Worm (Caenorhabditis elegans) whole organism, young adult: ENCODE data around the gene vps-39.

ENCODE experiments used
- F10E7.11 ChIP-seq: sonication (generic microtip); optimal IDR thresholded peaks from 2 replicates; lab custom pipeline; 2017; ENCODE audit warnings: mild to moderate bottlenecking, missing genetic modification characterization, moderate library complexity, missing compliant biosample characterization
- F22D6.2 ChIP-seq: sonication (generic microtip); optimal IDR thresholded peaks from 2 replicates; lab custom pipeline; 2016; ENCODE audit warnings: mild to moderate bottlenecking, missing genetic modification characterization, missing compliant biosample characterization
- F37B4.10 ChIP-seq: fragments of 200-800 bp; sonication (Bioruptor generic); IDR thresholded peaks from 2 replicates; pipeline ENCODE4 v1.3.6; 2022; ENCODE audit warnings: missing genetic modification characterization, missing compliant biosample characterization
- F52B5.7 ChIP-seq: sonication (generic microtip); optimal IDR thresholded peaks from 2 replicates; lab custom pipeline; 2016; ENCODE audit warnings: mild to moderate bottlenecking, missing genetic modification characterization, missing compliant biosample characterization
- Y67H2A.10 ChIP-seq: fragments of 200-800 bp; sonication (Bioruptor generic); conservative IDR thresholded peaks from 2 replicates; pipeline ENCODE4 v1.3.6; 2022; ENCODE audit warnings: missing genetic modification reagents, missing genetic modification characterization, missing compliant biosample characterization
- atf-7 ChIP-seq: sonication (generic microtip); optimal IDR thresholded peaks from 2 replicates; lab custom pipeline; 2017; ENCODE audit warnings: mild to moderate bottlenecking, missing genetic modification characterization, missing compliant biosample characterization
- ekl-4 ChIP-seq: fragments of 200-800 bp; sonication (Bioruptor generic); IDR thresholded peaks from 2 replicates; pipeline ENCODE4 v1.3.6; 2022; ENCODE audit warnings: missing genetic modification reagents, missing genetic modification characterization, missing compliant biosample characterization
- hmg-20 ChIP-seq: fragments of 200-800 bp; sonication (Bioruptor generic); IDR thresholded peaks from 2 replicates; pipeline ENCODE4 v1.3.6; 2022; ENCODE audit warnings: missing genetic modification reagents, missing genetic modification characterization, missing compliant biosample characterization
- mel-28 ChIP-seq: sonication (generic microtip); optimal IDR thresholded peaks from 2 replicates; lab custom pipeline; 2016; ENCODE audit warnings: borderline replicate concordance, mild to moderate bottlenecking, missing genetic modification characterization, missing compliant biosample characterization
- mxl-1 ChIP-seq: sonication (generic microtip); optimal IDR thresholded peaks from 2 replicates; lab custom pipeline; 2016; ENCODE audit warnings: missing genetic modification characterization, missing compliant biosample characterization
- nhr-80 ChIP-seq: sonication (generic microtip); optimal IDR thresholded peaks from 2 replicates; lab custom pipeline; 2016; ENCODE audit warnings: missing genetic modification characterization, missing compliant biosample characterization
- snpc-4 ChIP-seq, 5 experiments: fragments of 150-350 bp in 1 of 5; sonication (generic microtip) in 4 of 5; optimal IDR thresholded peaks; 2 replicates each; lab custom pipeline; 2014 to 2018; ENCODE audit warnings: missing genetic modification characterization in 5 of 5, missing biosample characterization in 3 of 5, antibody characterized with exemption in 2 of 5, mild to moderate bottlenecking in 2 of 5, missing compliant biosample characterization in 2 of 5, missing genotype in 2 of 5, moderate library complexity in 2 of 5, missing genetic modification reagents in 1 of 5
- unc-130 ChIP-seq: sonication (generic microtip); optimal IDR thresholded peaks from 2 replicates; lab custom pipeline; 2016; ENCODE audit warnings: missing genetic modification reagents, missing genetic modification characterization, missing compliant biosample characterization

DNA sequence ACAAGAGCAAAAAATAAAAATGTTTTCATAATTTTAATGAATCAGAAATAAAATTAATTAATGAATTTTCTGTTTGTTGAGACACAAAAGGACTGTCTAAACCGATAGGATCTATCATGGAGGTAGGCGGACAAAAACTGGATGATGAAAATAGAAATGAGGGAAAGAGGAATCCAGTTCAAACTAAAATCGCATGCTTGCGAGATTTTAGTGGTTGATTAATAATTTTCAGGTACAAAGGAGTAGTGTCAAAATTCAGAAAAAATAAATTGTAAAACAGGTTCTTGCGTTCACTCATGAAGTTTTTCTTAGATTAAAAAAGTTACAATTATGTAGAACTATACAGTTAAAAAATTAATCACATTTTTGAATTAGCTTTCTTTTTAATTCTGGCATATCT is 10.8 kb downstream of the vps-39 start, which contains the start of gene T08G5.3:
- TF ChIP-seq mel-28 = no peak
- no peak for TF ChIP-seq ekl-4 (GFP tag; lab: Robert Waterston, UW)
- no peak for TF ChIP-seq F10E7.11
- TF ChIP-seq snpc-4 (GFP tag; optimal IDR thresholded peaks at IDR 0.05; lab: Kevin White, UChicago) = no peak
- TF ChIP-seq snpc-4 (tag; optimal IDR thresholded peaks at IDR 0.05; lab: Kevin White, UChicago) = no peak
- TF ChIP-seq unc-130 (GFP tag; lab: Kevin White, UChicago) = no peak
- TF ChIP-seq F37B4.10 (GFP tag; lab: Robert Waterston, UW) = no peak
- TF ChIP-seq F22D6.2 (tag; lab: Kevin White, UChicago) = no peak
- no peak for TF ChIP-seq hmg-20
- no peak for TF ChIP-seq F52B5.7 (tag; lab: Kevin White, UChicago)
- no peak for TF ChIP-seq atf-7 (tag; lab: Kevin White, UChicago)
- no peak for TF ChIP-seq Y67H2A.10 (GFP tag; lab: Robert Waterston, UW)
- no peak for TF ChIP-seq nhr-80
- TF ChIP-seq mxl-1 (tag; lab: Kevin White, UChicago) = no peak
